Fruit fly (Drosophila melanogaster): Measurements from ENCODE around the gene CG15362.

DNA sequence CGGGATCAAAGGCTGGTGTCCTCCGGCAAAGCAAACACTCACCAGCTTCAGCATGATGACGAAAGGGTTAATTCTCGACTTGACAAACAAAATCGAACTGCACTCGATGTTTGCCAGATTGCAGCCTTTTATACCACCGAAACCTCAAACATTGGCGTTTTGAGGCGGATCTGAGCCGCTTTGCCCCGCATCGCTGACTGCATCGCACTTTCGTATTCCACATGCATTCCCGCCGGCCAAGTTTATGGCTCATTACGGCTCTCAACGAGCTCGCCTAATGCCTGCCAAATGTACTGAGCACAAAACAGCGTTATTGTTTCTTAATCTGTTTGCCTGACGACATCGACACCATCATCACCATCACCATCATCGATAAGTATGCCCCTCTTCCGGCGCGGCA is 26.1 kb downstream of the CG15362 start, which contains the start of gene CG15353:
- no peak for TF ChIP-seq CG8478 (optimal IDR thresholded peaks at IDR 0.05)
- no peak for TF ChIP-seq CTCF (optimal IDR thresholded peaks at IDR 0.05)
